Fruit fly (Drosophila melanogaster): ENCODE measurements around the gene glec.
A peak's percentile ranks its signal among the peaks of the same experiment; 100 is the strongest.

glec gene

DNA sequence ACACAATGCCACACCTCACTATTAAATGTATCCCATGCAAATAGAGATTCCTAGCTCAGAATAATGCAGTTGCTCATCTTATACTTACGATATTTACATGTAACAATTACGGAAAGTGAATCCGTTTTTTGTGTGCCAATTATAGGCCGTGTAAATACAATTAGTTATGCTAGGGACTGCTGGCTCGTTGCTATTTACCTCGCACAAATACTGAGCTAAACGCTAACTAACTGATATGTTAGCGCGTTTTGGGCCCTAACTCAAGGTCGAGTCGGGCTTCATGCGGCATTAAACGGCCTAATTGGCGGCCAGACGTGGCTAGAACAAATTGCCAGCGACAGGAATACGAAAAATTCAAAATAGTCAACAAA, 792 bp upstream of the glec start:
- TF ChIP-seq lmd (GFP tag; IDR thresholded peaks at IDR 0.05) = no peak
- TF ChIP-seq CG12744 (GFP tag; optimal IDR thresholded peaks at IDR 0.05) = no peak
- 0 out of 2 replicates have a peak, but pooled peaks have one; percentile 26 for TF ChIP-seq CG14014 (GFP tag; IDR thresholded peaks at IDR 0.05)
- no peak for TF ChIP-seq Optix (GFP tag; IDR thresholded peaks at IDR 0.05)
- TF ChIP-seq stwl (tag; optimal IDR thresholded peaks at IDR 0.05) = no peak
- TF ChIP-seq Med (GFP tag) = peak; percentile 89
- no peak for TF ChIP-seq CG14441 (GFP tag; IDR thresholded peaks at IDR 0.05)
- no peak for TF ChIP-seq CG2199 (GFP tag; IDR thresholded peaks at IDR 0.05)
- no peak for TF ChIP-seq lilli (GFP tag; optimal IDR thresholded peaks at IDR 0.05)
- no peak for TF ChIP-seq seq (GFP tag; IDR thresholded peaks at IDR 0.05)
- TF ChIP-seq ac (GFP tag; optimal IDR thresholded peaks at IDR 0.05) = no peak
- TF ChIP-seq ERR (GFP tag; optimal IDR thresholded peaks at IDR 0.05) = no peak
- peak; percentile 14 for TF ChIP-seq bab2 (GFP tag; optimal IDR thresholded peaks at IDR 0.05)
- peak; percentile 23 for TF ChIP-seq CG1233 (GFP tag; optimal IDR thresholded peaks at IDR 0.05)
- TF ChIP-seq CG13296 (GFP tag; optimal IDR thresholded peaks at IDR 0.05) = peak; percentile 32
- no peak for TF ChIP-seq hth (optimal IDR thresholded peaks at IDR 0.05)
- no peak for TF ChIP-seq BEAF-32 (GFP tag; optimal IDR thresholded peaks at IDR 0.05)
- peak; percentile 13 for TF ChIP-seq fd96Cb (tag; optimal IDR thresholded peaks at IDR 0.05)
- TF ChIP-seq CG6689 (GFP tag; IDR thresholded peaks at IDR 0.05) = no peak
- no peak for TF ChIP-seq tin (GFP tag; optimal IDR thresholded peaks at IDR 0.05)
- TF ChIP-seq CG31365 (tag; optimal IDR thresholded peaks at IDR 0.05) = no peak
- TF ChIP-seq CG3281 (GFP tag; optimal IDR thresholded peaks at IDR 0.05) = peak; percentile 4
- TF ChIP-seq CG12104 (GFP tag; optimal IDR thresholded peaks at IDR 0.05) = no peak
- peak; percentile 5 for TF ChIP-seq CG12659 (GFP tag; optimal IDR thresholded peaks at IDR 0.05)
- TF ChIP-seq eve (GFP tag; optimal IDR thresholded peaks at IDR 0.05) = no peak
- no peak for TF ChIP-seq MBD-R2 (GFP tag; IDR thresholded peaks at IDR 0.05)
- no peak for TF ChIP-seq CG7786 (GFP tag; optimal IDR thresholded peaks at IDR 0.05)
- TF ChIP-seq CG6683 (GFP tag; optimal IDR thresholded peaks at IDR 0.05) = no peak
- peak; percentile 11 for TF ChIP-seq CG6765 (GFP tag; optimal IDR thresholded peaks at IDR 0.05)
- TF ChIP-seq CG12299 (tag; optimal IDR thresholded peaks at IDR 0.05) = no peak
- no peak for TF ChIP-seq Nf-YC (tag; optimal IDR thresholded peaks at IDR 0.05)
- TF ChIP-seq CG4404 (GFP tag; IDR thresholded peaks at IDR 0.05) = no peak
- TF ChIP-seq Sox102F (GFP tag; optimal IDR thresholded peaks at IDR 0.05) = no peak
- TF ChIP-seq pros (GFP tag; optimal IDR thresholded peaks at IDR 0.05) = no peak
- 0 out of 2 replicates have a peak, but pooled peaks have one; percentile 20 for TF ChIP-seq CG1024 (GFP tag; IDR thresholded peaks at IDR 0.05)
- TF ChIP-seq YL-1 (GFP tag; optimal IDR thresholded peaks at IDR 0.05) = no peak
- TF ChIP-seq CG18599 (GFP tag; optimal IDR thresholded peaks at IDR 0.05) = no peak
- TF ChIP-seq CG8924 (tag; optimal IDR thresholded peaks at IDR 0.05) = no peak
- TF ChIP-seq pzg (GFP tag; optimal IDR thresholded peaks at IDR 0.05) = no peak
- TF ChIP-seq HLHmδ (GFP tag; optimal IDR thresholded peaks at IDR 0.05) = no peak
- TF ChIP-seq CG15011 (GFP tag; optimal IDR thresholded peaks at IDR 0.05) = no peak
- peak; percentile 29 for TF ChIP-seq CG10543 (GFP tag; optimal IDR thresholded peaks at IDR 0.05)
- TF ChIP-seq lab (GFP tag; optimal IDR thresholded peaks at IDR 0.05) = peak; percentile 32
- no peak for TF ChIP-seq dmrt99B (tag; optimal IDR thresholded peaks at IDR 0.05)
- TF ChIP-seq Scr (GFP tag; IDR thresholded peaks at IDR 0.05; ENCODE audit: partially characterized antibody) = no peak
- no peak for TF ChIP-seq Aef1 (GFP tag; IDR thresholded peaks at IDR 0.05)
- no peak for TF ChIP-seq Oli (tag; optimal IDR thresholded peaks at IDR 0.05)
- no peak for TF ChIP-seq Lpt (GFP tag; optimal IDR thresholded peaks at IDR 0.05)
- TF ChIP-seq Oaz (GFP tag; IDR thresholded peaks at IDR 0.05) = no peak
- no peak for TF ChIP-seq CG8290 (GFP tag; optimal IDR thresholded peaks at IDR 0.05)
- peak in 1 of 2 experiments; percentile 47 for TF ChIP-seq CG8290 (tag; optimal IDR thresholded peaks at IDR 0.05)
- TF ChIP-seq E2f2 (GFP tag; IDR thresholded peaks at IDR 0.05) = no peak
